Worm (Caenorhabditis elegans) whole organism, L4/young adult: ENCODE data around the gene clec-242.

Experiments
- W03F9.2 ChIP-seq: fragments of 150-350 bp; optimal IDR thresholded peaks from 2 replicates; lab custom pipeline; 2014; ENCODE audit warnings: missing biosample characterization, missing genetic modification characterization
- dao-5 ChIP-seq: sonication (generic microtip); optimal IDR thresholded peaks from 2 replicates; lab custom pipeline; 2016; ENCODE audit warnings: missing genotype, missing genetic modification characterization, moderate library complexity, missing compliant biosample characterization
- him-1 ChIP-seq: sonication (generic microtip); optimal IDR thresholded peaks from 2 replicates; lab custom pipeline; 2016; ENCODE audit warnings: missing genotype, missing genetic modification reagents, missing genetic modification characterization, missing compliant biosample characterization

DNA sequence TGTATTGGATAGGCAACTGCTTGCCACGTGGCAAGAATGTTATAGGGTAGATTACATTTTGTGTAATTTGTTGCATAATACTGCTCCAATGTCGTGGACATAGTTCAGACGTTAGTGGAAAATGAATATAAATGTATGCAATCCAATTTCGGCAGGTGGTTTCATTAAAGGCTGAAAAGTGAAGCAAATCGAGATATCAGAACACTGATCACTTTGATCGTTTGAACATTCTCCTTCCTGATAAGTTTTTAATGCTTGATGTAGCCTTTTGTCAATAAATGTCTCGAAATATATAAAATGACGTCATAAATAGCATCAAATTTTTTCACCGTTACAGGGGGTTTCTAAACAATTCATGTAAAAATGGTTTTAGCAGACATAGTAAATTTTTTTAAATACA, 25.0 kb downstream of the clec-242 start, which contains the start of gene srh-109:
- TF ChIP-seq him-1 (no peak), W03F9.2 (tag; lab: Kevin White, UChicago) (no peak), dao-5 (no peak)
